Worm (Caenorhabditis elegans) whole organism, late embryonic: ENCODE results near the gene mac-1.

Source experiments
- eyg-1 ChIP-seq: sonication (generic microtip); optimal IDR thresholded peaks from 2 replicates; lab custom pipeline; 2016; ENCODE audit warnings: missing genotype, missing genetic modification characterization, missing compliant biosample characterization
- fkh-10 ChIP-seq: fragments of 150-350 bp; optimal IDR thresholded peaks from 2 replicates; lab custom pipeline; 2014; ENCODE audit warnings: missing biosample characterization, missing genetic modification reagents, missing genetic modification characterization
- fkh-6 ChIP-seq: sonication (generic microtip); optimal IDR thresholded peaks from 2 replicates; lab custom pipeline; 2016; ENCODE audit warnings: missing genetic modification characterization, missing compliant biosample characterization
- sox-2 ChIP-seq: fragments of 200-800 bp; sonication (Bioruptor generic); IDR thresholded peaks from 2 replicates; pipeline ENCODE4 v1.3.6; 2022; ENCODE audit warnings: missing genetic modification reagents, missing genetic modification characterization, missing compliant biosample characterization
- tbx-7 ChIP-seq: sonication (generic microtip); optimal IDR thresholded peaks from 2 replicates; lab custom pipeline; 2016; ENCODE audit warnings: missing genotype, missing genetic modification characterization, missing compliant biosample characterization

DNA sequence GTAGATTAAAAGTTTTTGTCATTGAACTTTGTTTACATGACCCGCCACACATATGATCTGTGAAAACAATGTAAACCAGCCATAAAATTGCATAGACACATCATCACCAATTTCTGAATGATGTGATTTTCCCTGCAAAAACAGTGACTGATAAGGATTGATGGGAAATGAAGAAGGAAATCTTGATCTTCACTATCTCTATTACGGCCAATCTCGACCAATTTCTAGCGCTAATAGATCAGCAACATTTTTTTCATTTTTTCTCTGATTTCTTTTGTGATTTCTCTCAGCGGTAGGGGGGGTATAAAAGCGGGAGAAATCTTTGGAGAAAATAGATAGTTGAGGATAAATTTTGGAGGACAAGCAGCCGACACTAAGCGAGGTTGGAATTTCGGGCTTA, 23.4 kb downstream of the mac-1 start:
- TF ChIP-seq fkh-6 (tag; lab: Kevin White, UChicago) (no peak), fkh-10 (GFP tag; lab: Kevin White, UChicago) (no peak), sox-2 (GFP tag; lab: Robert Waterston, UW) (no peak), tbx-7 (tag; lab: Kevin White, UChicago) (no peak), eyg-1 (tag; lab: Kevin White, UChicago) (no peak)
